Fruit fly (Drosophila melanogaster) whole organism, embryonic: ENCODE results near the gene zfh2.

ENCODE experiments used
- Adf1 ChIP-seq: fragments of 200-800 bp; sonication (Bioruptor generic); IDR thresholded peaks from 2 replicates; pipeline ENCODE4 v1.3.6; 2022; ENCODE audit warnings: missing biosample characterization, missing genetic modification characterization
- Bteb2 ChIP-seq: fragments of 200-800 bp; sonication (Bioruptor generic); optimal IDR thresholded peaks from 2 replicates; lab custom pipeline; 2016; ENCODE audit warnings: missing biosample characterization, missing genetic modification characterization
- CG10209 ChIP-seq: fragments of 200-800 bp; sonication (Bioruptor generic); optimal IDR thresholded peaks from 3 replicates; lab custom pipeline; 2017; ENCODE audit warnings: missing biosample characterization, mild to moderate bottlenecking, missing genetic modification characterization, missing genetic modification reagents
- CG10543 ChIP-seq: fragments of 200-800 bp; sonication (Bioruptor generic); optimal IDR thresholded peaks from 3 replicates; lab custom pipeline; 2017; ENCODE audit warnings: missing biosample characterization, mild to moderate bottlenecking, missing genetic modification characterization, moderate library complexity
- CG11085 ChIP-seq: fragments of 200-800 bp; sonication (Bioruptor generic); IDR thresholded peaks from 2 replicates; pipeline ENCODE4 v1.3.6; 2022; ENCODE audit warnings: missing biosample characterization, missing genetic modification characterization
- CG11696 ChIP-seq: fragments of 200-800 bp; sonication (Bioruptor generic); IDR thresholded peaks from 2 replicates; pipeline ENCODE4 v1.3.6; 2022; ENCODE audit warnings: missing biosample characterization, missing genetic modification characterization
- CG12744 ChIP-seq: fragments of 200-800 bp; sonication (Bioruptor generic); optimal IDR thresholded peaks from 2 replicates; lab custom pipeline; 2016; ENCODE audit warnings: missing biosample characterization, missing genetic modification characterization
- CG12942 ChIP-seq: fragments of 200-800 bp; sonication (Bioruptor generic); optimal IDR thresholded peaks from 3 replicates; lab custom pipeline; 2016; ENCODE audit warnings: missing biosample characterization, missing genetic modification characterization
- CG13287 ChIP-seq: fragments of 200-800 bp; sonication (Bioruptor generic); IDR thresholded peaks from 2 replicates; pipeline ENCODE4 v1.3.6; 2022; ENCODE audit warnings: missing biosample characterization, missing genetic modification characterization; ENCODE audit not compliant: partially characterized antibody
- CG14441 ChIP-seq: fragments of 200-800 bp; sonication (Bioruptor generic); IDR thresholded peaks from 2 replicates; pipeline ENCODE4 v1.3.6; 2022; ENCODE audit warnings: missing biosample characterization, missing genetic modification characterization
- CG14965 ChIP-seq: fragments of 200-800 bp; sonication (Bioruptor generic); optimal IDR thresholded peaks from 2 replicates; lab custom pipeline; 2016; ENCODE audit warnings: missing biosample characterization, missing genetic modification characterization, borderline replicate concordance
- CG17829 ChIP-seq: fragments of 200-800 bp; optimal IDR thresholded peaks from 2 replicates; lab custom pipeline; 2019; ENCODE audit warnings: missing biosample characterization, mild to moderate bottlenecking, missing genetic modification characterization, moderate library complexity
- CG17912 ChIP-seq: fragments of 200-800 bp; sonication (Bioruptor generic); optimal IDR thresholded peaks from 2 replicates; lab custom pipeline; 2018; ENCODE audit warnings: missing biosample characterization, mild to moderate bottlenecking, missing genetic modification characterization
- CG2712 ChIP-seq: fragments of 200-800 bp; optimal IDR thresholded peaks from 3 replicates; lab custom pipeline; 2019; ENCODE audit warnings: missing biosample characterization, mild to moderate bottlenecking, missing genetic modification characterization, moderate library complexity
- CG31224 ChIP-seq: fragments of 200-800 bp; sonication (Bioruptor generic); IDR thresholded peaks from 2 replicates; pipeline ENCODE4 v1.3.6; 2022; ENCODE audit warnings: missing biosample characterization, missing genetic modification characterization
- CG32767 ChIP-seq: fragments of 200-800 bp; sonication (Bioruptor generic); IDR thresholded peaks from 2 replicates; pipeline ENCODE4 v1.3.6; 2022; ENCODE audit warnings: missing biosample characterization, missing genetic modification characterization
- CG4282 ChIP-seq: fragments of 200-800 bp; sonication (Bioruptor generic); optimal IDR thresholded peaks from 2 replicates; lab custom pipeline; 2016; ENCODE audit warnings: missing biosample characterization, missing genetic modification characterization
- CG4404 ChIP-seq: fragments of 200-800 bp; sonication (Bioruptor generic); IDR thresholded peaks from 2 replicates; pipeline ENCODE4 v1.3.6; 2022; ENCODE audit warnings: missing biosample characterization, missing genetic modification characterization
- CG6175 ChIP-seq: fragments of 200-800 bp; sonication (Bioruptor generic); IDR thresholded peaks from 3 replicates; pipeline ENCODE4 v1.3.6; 2022; ENCODE audit warnings: missing biosample characterization, missing genetic modification characterization
- CG7745 ChIP-seq: fragments of 200-800 bp; sonication (Bioruptor generic); optimal IDR thresholded peaks from 2 replicates; lab custom pipeline; 2018; ENCODE audit warnings: missing biosample characterization, mild to moderate bottlenecking, missing genetic modification characterization, moderate library complexity
- CG7839 ChIP-seq: fragments of 200-800 bp; sonication (Bioruptor generic); optimal IDR thresholded peaks from 3 replicates; lab custom pipeline; 2018; ENCODE audit warnings: missing biosample characterization, mild to moderate bottlenecking, missing genetic modification characterization, moderate library complexity
- CG8089 ChIP-seq: fragments of 200-800 bp; sonication (Bioruptor generic); optimal IDR thresholded peaks from 3 replicates; lab custom pipeline; 2016; ENCODE audit warnings: missing biosample characterization, missing genetic modification characterization
- CG8290 ChIP-seq, 3 experiments: fragments of 200-800 bp; sonication (Bioruptor generic); optimal IDR thresholded peaks; 2 replicates each; lab custom pipeline; 2016 to 2019; ENCODE audit warnings: missing biosample characterization in 3 of 3, missing genetic modification characterization in 3 of 3, mild to moderate bottlenecking in 2 of 3, moderate library complexity in 1 of 3
- CG9876 ChIP-seq: fragments of 200-800 bp; sonication (Bioruptor generic); optimal IDR thresholded peaks from 2 replicates; lab custom pipeline; 2016; ENCODE audit warnings: missing biosample characterization, missing genetic modification characterization
- Chrac-16 ChIP-seq: fragments of 200-800 bp; sonication (Bioruptor generic); optimal IDR thresholded peaks from 3 replicates; lab custom pipeline; 2016; ENCODE audit warnings: missing biosample characterization, missing genetic modification characterization
- Dbx ChIP-seq: fragments of 200-800 bp; sonication (Bioruptor generic); IDR thresholded peaks from 3 replicates; pipeline ENCODE4 v1.3.6; 2022; ENCODE audit warnings: missing biosample characterization, missing genetic modification characterization
- Fer3 ChIP-seq: fragments of 200-800 bp; sonication (Bioruptor generic); optimal IDR thresholded peaks from 2 replicates; lab custom pipeline; 2018; ENCODE audit warnings: missing biosample characterization, mild to moderate bottlenecking, missing genetic modification characterization, moderate library complexity
- NC2β ChIP-seq: fragments of 200-800 bp; sonication (Bioruptor generic); optimal IDR thresholded peaks from 2 replicates; lab custom pipeline; 2016; ENCODE audit warnings: missing biosample characterization, missing genetic modification characterization
- Nf-YA ChIP-seq: fragments of 200-800 bp; sonication (Bioruptor generic); IDR thresholded peaks from 2 replicates; pipeline ENCODE4 v1.3.6; 2022; ENCODE audit warnings: missing biosample characterization, missing genetic modification characterization
- Oli ChIP-seq: fragments of 200-800 bp; sonication (Bioruptor generic); optimal IDR thresholded peaks from 2 replicates; lab custom pipeline; 2018; ENCODE audit warnings: missing biosample characterization, mild to moderate bottlenecking, missing genetic modification characterization, moderate library complexity
- Spps ChIP-seq: fragments of 200-800 bp; sonication (Bioruptor generic); optimal IDR thresholded peaks from 2 replicates; lab custom pipeline; 2018; ENCODE audit warnings: missing biosample characterization, mild to moderate bottlenecking, missing genetic modification characterization
- Trl ChIP-seq, 3 experiments: fragments of >200 bp in 2 of 3; fragments of 200-800 bp in 1 of 3; sonication (Bioruptor generic) in 1 of 3; optimal IDR thresholded peaks; 2 replicates in 1 of 3; 3 replicates in 2 of 3; lab custom pipeline; 2016 to 2017; ENCODE audit warnings: missing biosample characterization in 1 of 3, missing genetic modification characterization in 1 of 3
- Xbp1 ChIP-seq: fragments of 200-800 bp; sonication (Bioruptor generic); optimal IDR thresholded peaks from 3 replicates; lab custom pipeline; 2016; ENCODE audit warnings: missing biosample characterization, mild to moderate bottlenecking, missing genetic modification characterization
- ab ChIP-seq: fragments of 200-800 bp; sonication (Bioruptor generic); optimal IDR thresholded peaks from 2 replicates; lab custom pipeline; 2016; ENCODE audit warnings: missing biosample characterization, missing genetic modification characterization
- chm ChIP-seq: fragments of 200-800 bp; sonication (Bioruptor generic); IDR thresholded peaks from 2 replicates; pipeline ENCODE4 v1.3.6; 2022; ENCODE audit warnings: missing biosample characterization, missing genetic modification characterization
- crol ChIP-seq: fragments of 200-800 bp; sonication (Bioruptor generic); IDR thresholded peaks from 2 replicates; pipeline ENCODE4 v1.3.6; 2022; ENCODE audit warnings: missing biosample characterization, missing genetic modification characterization
- crp ChIP-seq, 2 experiments: fragments of 200-800 bp; sonication (Bioruptor generic); optimal IDR thresholded peaks; 2 replicates in 1 of 2; 3 replicates in 1 of 2; lab custom pipeline; 2017; ENCODE audit warnings: missing biosample characterization in 2 of 2, missing genetic modification characterization in 2 of 2, mild to moderate bottlenecking in 1 of 2, moderate library complexity in 1 of 2
- fd102C ChIP-seq: fragments of 200-800 bp; sonication (Bioruptor generic); optimal IDR thresholded peaks from 2 replicates; lab custom pipeline; 2018; ENCODE audit warnings: missing biosample characterization, mild to moderate bottlenecking, missing genetic modification characterization, moderate library complexity
- hb ChIP-seq: fragments of 200-800 bp; sonication (Bioruptor generic); IDR thresholded peaks from 3 replicates; pipeline ENCODE4 v1.3.6; 2022; ENCODE audit warnings: missing biosample characterization, missing genetic modification characterization; ENCODE audit not compliant: partially characterized antibody
- hth ChIP-seq: fragments of >200 bp; optimal IDR thresholded peaks from 2 replicates; lab custom pipeline; 2017; ENCODE audit warnings: inconsistent platforms
- jing ChIP-seq: fragments of 200-800 bp; sonication (Bioruptor generic); optimal IDR thresholded peaks from 2 replicates; lab custom pipeline; 2018; ENCODE audit warnings: missing biosample characterization, mild to moderate bottlenecking, missing genetic modification characterization
- lbe ChIP-seq: fragments of 200-800 bp; sonication (Bioruptor generic); optimal IDR thresholded peaks from 2 replicates; lab custom pipeline; 2016; ENCODE audit warnings: missing biosample characterization, mild to moderate bottlenecking, missing genetic modification characterization
- otp ChIP-seq: fragments of 200-800 bp; sonication (Bioruptor generic); IDR thresholded peaks from 3 replicates; pipeline ENCODE4, ENCODE4 v1.3.6; 2022; ENCODE audit warnings: missing biosample characterization, missing genetic modification characterization
- pb ChIP-seq: fragments of 200-800 bp; sonication (Bioruptor generic); optimal IDR thresholded peaks from 3 replicates; lab custom pipeline; 2016; ENCODE audit warnings: missing biosample characterization, missing genetic modification characterization
- pho ChIP-seq: fragments of 200-800 bp; sonication (Bioruptor generic); optimal IDR thresholded peaks from 2 replicates; lab custom pipeline; 2016; ENCODE audit warnings: missing biosample characterization, missing genetic modification characterization
- schlank ChIP-seq: fragments of 200-800 bp; sonication (Bioruptor generic); optimal IDR thresholded peaks from 2 replicates; lab custom pipeline; 2018; ENCODE audit warnings: missing biosample characterization, mild to moderate bottlenecking, missing genetic modification characterization
- unc-4 ChIP-seq: fragments of 200-800 bp; sonication (Bioruptor generic); IDR thresholded peaks from 2 replicates; pipeline ENCODE4 v1.3.6; 2022; ENCODE audit warnings: missing biosample characterization, missing genetic modification characterization; ENCODE audit not compliant: partially characterized antibody
- vfl ChIP-seq: fragments of 200-800 bp; sonication (Bioruptor generic); optimal IDR thresholded peaks from 2 replicates; lab custom pipeline; 2016; ENCODE audit warnings: missing biosample characterization, missing genetic modification characterization
- vvl ChIP-seq: fragments of 200-800 bp; sonication (Bioruptor generic); IDR thresholded peaks from 2 replicates; pipeline ENCODE4 v1.3.6; 2022; ENCODE audit warnings: missing biosample characterization, missing genetic modification characterization

zfh2 gene

DNA sequence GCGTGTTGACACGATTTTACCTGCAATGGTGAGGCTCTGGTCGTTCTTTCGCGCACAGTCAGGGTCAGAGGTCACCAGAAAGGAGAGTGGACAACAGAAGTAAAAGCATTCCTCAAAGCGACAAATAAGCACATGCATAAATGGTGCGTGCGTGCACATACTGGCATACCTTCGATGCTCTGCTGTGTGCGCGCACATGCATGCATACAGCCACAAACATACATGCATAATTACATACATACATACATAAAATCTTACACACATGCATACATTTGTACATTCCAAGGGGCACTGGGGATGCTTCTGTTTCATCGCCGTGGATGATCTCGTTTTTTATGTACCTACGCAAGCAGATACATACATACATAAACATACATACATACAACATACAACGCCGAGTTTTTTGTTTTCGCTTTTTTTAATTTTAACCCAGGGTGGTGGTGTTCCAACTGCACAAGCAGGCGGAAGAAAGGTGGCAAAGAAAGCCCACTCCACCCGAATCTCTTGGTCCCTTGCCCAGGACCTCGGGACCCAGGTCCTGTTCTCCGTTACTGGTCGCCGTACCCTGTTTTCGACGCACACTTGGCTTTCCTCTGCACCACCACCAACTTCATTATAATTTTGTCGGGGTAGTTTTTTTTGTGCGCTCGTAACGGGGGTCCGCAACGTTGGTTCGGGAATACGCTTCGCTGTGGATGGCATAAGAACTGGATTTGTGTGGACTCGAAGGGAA, 12.6 kb upstream of the zfh2 start, which contains the start of gene Asator (continued):
- TF ChIP-seq CG12744 (no peak), CG11085 (GFP tag; lab: Robert Waterston, UW) (no peak), CG10543 (GFP tag; lab: Kevin White, UChicago) (peak; percentile 70), crol (no peak), chm (GFP tag; lab: Robert Waterston, UW) (peak; percentile 60), ab (no peak), CG14441 (GFP tag; lab: Robert Waterston, UW) (peak; percentile 58; the same call in 1 of the 2 replicates), Chrac-16 (GFP tag; lab: Kevin White, UChicago) (peak; percentile 47), vfl (no peak), CG7839 (peak; percentile 54), pb (peak; percentile 45), fd102C (GFP tag; lab: Kevin White, UChicago) (peak; percentile 23), Oli (tag; lab: Kevin White, UChicago) (peak; percentile 47), Fer3 (tag; lab: Kevin White, UChicago) (peak; percentile 61), CG12942 (GFP tag; lab: Kevin White, UChicago) (peak; percentile 54), CG6175 (GFP tag; lab: Robert Waterston, UW) (no peak), hb (no peak), vvl (GFP tag; lab: Robert Waterston, UW) (peak; percentile 49), Xbp1 (GFP tag; lab: Kevin White, UChicago) (peak; percentile 79), otp (no peak), hth (lab: Kevin White, UChicago) (no peak), schlank (tag; lab: Kevin White, UChicago) (peak; percentile 48), CG4282 (GFP tag; lab: Kevin White, UChicago) (no peak), NC2β (GFP tag; lab: Kevin White, UChicago) (peak; percentile 64), CG32767 (GFP tag; lab: Robert Waterston, UW) (peak; percentile 85), unc-4 (GFP tag; lab: Robert Waterston, UW) (no peak), CG8089 (GFP tag; lab: Kevin White, UChicago) (peak; percentile 32), lbe (GFP tag; lab: Kevin White, UChicago) (no peak), Adf1 (GFP tag; lab: Robert Waterston, UW) (no peak; the same call in 1 of the 2 replicates), CG4404 (GFP tag; lab: Robert Waterston, UW) (no peak), CG14965 (GFP tag; lab: Kevin White, UChicago) (no peak), Nf-YA (no peak), CG8290 (GFP tag; optimal IDR thresholded peaks at IDR 0.05; lab: Kevin White, UChicago) (peak; percentile 18), CG8290 (tag; optimal IDR thresholded peaks at IDR 0.05; lab: Kevin White, UChicago) (peak in 1 of 2 experiments; percentile 83), crp (GFP tag; optimal IDR thresholded peaks at IDR 0.05; lab: Kevin White, UChicago) (no peak), CG17829 (peak; percentile 71), Spps (tag; lab: Kevin White, UChicago) (no peak), CG11696 (GFP tag; lab: Robert Waterston, UW) (peak; percentile 12; the same call in 1 of the 2 replicates), CG17912 (GFP tag; lab: Kevin White, UChicago) (no peak), CG2712 (peak; percentile 64), CG9876 (GFP tag; lab: Kevin White, UChicago) (peak; percentile 20), CG10209 (peak; percentile 61), Trl (optimal IDR thresholded peaks at IDR 0.05; lab: Kevin White, UChicago) (no peak), Trl (GFP tag; optimal IDR thresholded peaks at IDR 0.05; lab: Kevin White, UChicago) (peak; percentile 78), jing (no peak), pho (GFP tag; lab: Kevin White, UChicago) (peak; percentile 43), CG31224 (no peak), Dbx (GFP tag; lab: Robert Waterston, UW) (peak; percentile 58; the same call in 1 of the 3 replicates), CG7745 (tag; lab: Kevin White, UChicago) (peak; percentile 0), Bteb2 (no peak), CG13287 (GFP tag; lab: Robert Waterston, UW) (no peak)
